Fruit fly (Drosophila melanogaster) whole organism, embryonic: ENCODE measurements around the gene CG34293.

Experiments
- BEAF-32 ChIP-seq: fragments of 200-800 bp; sonication (Bioruptor generic); optimal IDR thresholded peaks from 3 replicates; lab custom pipeline; 2017; ENCODE audit warnings: missing biosample characterization, missing genetic modification characterization, mild to moderate bottlenecking, moderate library complexity, missing genetic modification reagents
- Bgb ChIP-seq: fragments of 200-800 bp; sonication (Bioruptor generic); IDR thresholded peaks from 2 replicates; pipeline ENCODE4 v1.3.6; 2022; ENCODE audit warnings: missing biosample characterization, missing genetic modification characterization; ENCODE audit not compliant: partially characterized antibody
- BtbVII ChIP-seq: fragments of 200-800 bp; sonication (Bioruptor generic); optimal IDR thresholded peaks from 3 replicates; lab custom pipeline; 2017; ENCODE audit warnings: missing biosample characterization, mild to moderate bottlenecking, missing genetic modification characterization
- CG11247 ChIP-seq: fragments of 200-800 bp; sonication (Bioruptor generic); IDR thresholded peaks from 2 replicates; pipeline ENCODE4 v1.3.6; 2022; ENCODE audit warnings: missing biosample characterization, missing genetic modification characterization
- CG11504 ChIP-seq: fragments of 200-800 bp; sonication (Bioruptor generic); optimal IDR thresholded peaks from 3 replicates; lab custom pipeline; 2019; ENCODE audit warnings: missing biosample characterization, mild to moderate bottlenecking, missing genetic modification characterization, moderate library complexity
- CG11695 ChIP-seq: fragments of 200-800 bp; sonication (Bioruptor generic); IDR thresholded peaks from 3 replicates; pipeline ENCODE4 v1.3.6; 2022; ENCODE audit warnings: missing biosample characterization, missing genetic modification characterization
- CG12769 ChIP-seq: fragments of 200-800 bp; sonication (Bioruptor generic); optimal IDR thresholded peaks from 2 replicates; lab custom pipeline; 2019; ENCODE audit warnings: missing biosample characterization, mild to moderate bottlenecking, missing genetic modification characterization, moderate library complexity
- CG13624 ChIP-seq: fragments of 200-800 bp; sonication (Bioruptor generic); optimal IDR thresholded peaks from 2 replicates; lab custom pipeline; 2016; ENCODE audit warnings: missing biosample characterization, missing genetic modification characterization
- CG14710 ChIP-seq: fragments of 200-800 bp; sonication (Bioruptor generic); optimal IDR thresholded peaks from 3 replicates; lab custom pipeline; 2019; ENCODE audit warnings: missing biosample characterization, mild to moderate bottlenecking, missing genetic modification characterization, moderate library complexity
- CG16815 ChIP-seq: fragments of 200-800 bp; sonication (Bioruptor generic); optimal IDR thresholded peaks from 3 replicates; lab custom pipeline; 2017; ENCODE audit warnings: missing biosample characterization, mild to moderate bottlenecking, missing genetic modification characterization
- CG17359 ChIP-seq: fragments of 200-800 bp; sonication (Bioruptor generic); optimal IDR thresholded peaks from 3 replicates; lab custom pipeline; 2018; ENCODE audit warnings: missing biosample characterization, mild to moderate bottlenecking, missing genetic modification characterization, moderate library complexity
- CG2678 ChIP-seq: fragments of 200-800 bp; sonication (Bioruptor generic); optimal IDR thresholded peaks from 3 replicates; lab custom pipeline; 2019; ENCODE audit warnings: missing biosample characterization, mild to moderate bottlenecking, missing genetic modification characterization, moderate library complexity
- CG2712 ChIP-seq: fragments of 200-800 bp; optimal IDR thresholded peaks from 3 replicates; lab custom pipeline; 2019; ENCODE audit warnings: missing biosample characterization, mild to moderate bottlenecking, missing genetic modification characterization, moderate library complexity
- CG3838 ChIP-seq: fragments of 200-800 bp; sonication (Bioruptor generic); optimal IDR thresholded peaks from 3 replicates; lab custom pipeline; 2016; ENCODE audit warnings: missing biosample characterization, missing genetic modification characterization
- CG7357 ChIP-seq: fragments of 200-800 bp; sonication (Bioruptor generic); IDR thresholded peaks from 3 replicates; pipeline ENCODE4 v1.3.6; 2022; ENCODE audit warnings: missing biosample characterization, missing genetic modification characterization
- CG7786 ChIP-seq: fragments of 200-800 bp; sonication (Bioruptor generic); optimal IDR thresholded peaks from 2 replicates; lab custom pipeline; 2016; ENCODE audit warnings: missing biosample characterization, missing genetic modification characterization
- CG7963 ChIP-seq: fragments of 200-800 bp; sonication (Bioruptor generic); IDR thresholded peaks from 3 replicates; pipeline ENCODE4 v1.3.6; 2022; ENCODE audit warnings: missing biosample characterization, missing genetic modification characterization; ENCODE audit not compliant: partially characterized antibody
- CG8290 ChIP-seq, 3 experiments: fragments of 200-800 bp; sonication (Bioruptor generic); optimal IDR thresholded peaks; 2 replicates each; lab custom pipeline; 2016 to 2019; ENCODE audit warnings: missing biosample characterization in 3 of 3, missing genetic modification characterization in 3 of 3, mild to moderate bottlenecking in 2 of 3, moderate library complexity in 1 of 3
- CG8944 ChIP-seq: fragments of 200-800 bp; sonication (Bioruptor generic); optimal IDR thresholded peaks from 3 replicates; lab custom pipeline; 2016; ENCODE audit warnings: missing biosample characterization, missing genetic modification characterization
- CTCF ChIP-seq: fragments of 200-800 bp; sonication (Bioruptor generic); optimal IDR thresholded peaks from 2 replicates; lab custom pipeline; 2017; ENCODE audit warnings: missing biosample characterization, mild to moderate bottlenecking, missing genetic modification characterization, moderate library complexity
- CoRest ChIP-seq: fragments of 200-800 bp; sonication (Bioruptor generic); optimal IDR thresholded peaks from 3 replicates; lab custom pipeline; 2018; ENCODE audit warnings: missing biosample characterization, mild to moderate bottlenecking, missing genetic modification characterization, moderate library complexity
- Dbx ChIP-seq: fragments of 200-800 bp; sonication (Bioruptor generic); IDR thresholded peaks from 3 replicates; pipeline ENCODE4 v1.3.6; 2022; ENCODE audit warnings: missing biosample characterization, missing genetic modification characterization
- Dip3 ChIP-seq: fragments of 200-800 bp; sonication (Bioruptor generic); optimal IDR thresholded peaks from 3 replicates; lab custom pipeline; 2016; ENCODE audit warnings: missing biosample characterization, missing genetic modification characterization
- H2.0 ChIP-seq: fragments of 200-800 bp; sonication (Bioruptor generic); IDR thresholded peaks from 2 replicates; pipeline ENCODE4 v1.3.6; 2022; ENCODE audit warnings: missing biosample characterization, missing genetic modification characterization
- Hmr ChIP-seq: fragments of 200-800 bp; sonication (Bioruptor generic); optimal IDR thresholded peaks from 3 replicates; lab custom pipeline; 2017; ENCODE audit warnings: mild to moderate bottlenecking, missing biosample characterization, missing genetic modification reagents, missing genetic modification characterization
- Neu2 ChIP-seq: fragments of 200-800 bp; sonication (Bioruptor generic); optimal IDR thresholded peaks from 3 replicates; lab custom pipeline; 2016; ENCODE audit warnings: missing biosample characterization, missing genetic modification characterization, borderline replicate concordance
- Pdp1 ChIP-seq, 2 experiments: fragments of 200-800 bp; sonication (Bioruptor generic); optimal IDR thresholded peaks; 3 replicates each; lab custom pipeline; 2016; ENCODE audit warnings: missing biosample characterization in 2 of 2, missing genetic modification characterization in 2 of 2, mild to moderate bottlenecking in 1 of 2, moderate library complexity in 1 of 2
- Poxn ChIP-seq: fragments of 200-800 bp; sonication (Bioruptor generic); IDR thresholded peaks from 2 replicates; pipeline ENCODE4 v1.3.6; 2022; ENCODE audit warnings: missing biosample characterization, missing genetic modification characterization
- Rfx ChIP-seq: fragments of 200-800 bp; sonication (Bioruptor generic); IDR thresholded peaks from 2 replicates; pipeline ENCODE4 v1.3.6; 2022; ENCODE audit warnings: missing biosample characterization, missing genetic modification characterization
- Sin3A ChIP-seq: fragments of >200 bp; optimal IDR thresholded peaks from 2 replicates; lab custom pipeline; 2018
- Xrp1 ChIP-seq: fragments of 200-800 bp; sonication (Bioruptor generic); IDR thresholded peaks from 2 replicates; pipeline ENCODE4 v1.3.6; 2022; ENCODE audit warnings: missing biosample characterization, missing genetic modification characterization
- cg ChIP-seq: fragments of 200-800 bp; sonication (Bioruptor generic); optimal IDR thresholded peaks from 3 replicates; lab custom pipeline; 2019; ENCODE audit warnings: missing biosample characterization, mild to moderate bottlenecking, missing genetic modification characterization, moderate library complexity
- emc ChIP-seq: fragments of 200-800 bp; sonication (Bioruptor generic); optimal IDR thresholded peaks from 2 replicates; lab custom pipeline; 2016; ENCODE audit warnings: missing biosample characterization, missing genetic modification characterization
- esg ChIP-seq: fragments of 200-800 bp; sonication (Bioruptor generic); conservative IDR thresholded peaks from 2 replicates; pipeline ENCODE4 v1.3.6; 2022; ENCODE audit warnings: missing biosample characterization, missing genetic modification characterization
- fd102C ChIP-seq: fragments of 200-800 bp; sonication (Bioruptor generic); optimal IDR thresholded peaks from 2 replicates; lab custom pipeline; 2018; ENCODE audit warnings: missing biosample characterization, mild to moderate bottlenecking, missing genetic modification characterization, moderate library complexity
- gem ChIP-seq: fragments of 200-800 bp; sonication (Bioruptor generic); optimal IDR thresholded peaks from 2 replicates; lab custom pipeline; 2019; ENCODE audit warnings: missing biosample characterization, mild to moderate bottlenecking, missing genetic modification characterization, moderate library complexity
- grau ChIP-seq: fragments of 200-800 bp; optimal IDR thresholded peaks from 3 replicates; lab custom pipeline; 2019; ENCODE audit warnings: missing biosample characterization, mild to moderate bottlenecking, missing genetic modification characterization, moderate library complexity
- lola ChIP-seq, 3 experiments: fragments of >200 bp in 2 of 3; fragments of 200-800 bp in 1 of 3; sonication (Bioruptor generic) in 1 of 3; optimal IDR thresholded peaks; 2 replicates each; lab custom pipeline; 2017 to 2019; ENCODE audit warnings: missing biosample characterization in 3 of 3, missing genetic modification characterization in 3 of 3, mild to moderate bottlenecking in 1 of 3, moderate library complexity in 1 of 3
- luna ChIP-seq: fragments of 200-800 bp; sonication (Bioruptor generic); optimal IDR thresholded peaks from 2 replicates; lab custom pipeline; 2016; ENCODE audit warnings: missing biosample characterization, missing genetic modification characterization
- onecut ChIP-seq: fragments of 200-800 bp; sonication (Bioruptor generic); IDR thresholded peaks from 2 replicates; pipeline ENCODE4 v1.3.6; 2022; ENCODE audit warnings: missing biosample characterization, missing genetic modification characterization
- phol ChIP-seq: fragments of 200-800 bp; sonication (Bioruptor generic); optimal IDR thresholded peaks from 3 replicates; lab custom pipeline; 2018; ENCODE audit warnings: missing biosample characterization, mild to moderate bottlenecking, missing genetic modification characterization, moderate library complexity
- ro ChIP-seq: fragments of 200-800 bp; sonication (Bioruptor generic); IDR thresholded peaks from 2 replicates; pipeline ENCODE4 v1.3.6; 2022; ENCODE audit warnings: missing biosample characterization, missing genetic modification characterization
- run ChIP-seq: fragments of 200-800 bp; sonication (Bioruptor generic); optimal IDR thresholded peaks from 3 replicates; lab custom pipeline; 2018; ENCODE audit warnings: missing biosample characterization, mild to moderate bottlenecking, missing genetic modification characterization
- sc ChIP-seq, 3 experiments: fragments of >200 bp in 2 of 3; fragments of 200-800 bp in 1 of 3; sonication (Bioruptor generic) in 1 of 3; optimal IDR thresholded peaks; 2 replicates in 2 of 3; 3 replicates in 1 of 3; lab custom pipeline; 2017; ENCODE audit warnings: mild to moderate bottlenecking in 1 of 3, missing biosample characterization in 1 of 3, missing genetic modification characterization in 1 of 3, missing genetic modification reagents in 1 of 3
- sens ChIP-seq: fragments of 200-800 bp; sonication (Bioruptor generic); peaks from one replicate; lab custom pipeline; 2016; ENCODE audit warnings: missing biosample characterization, missing genetic modification characterization
- sens-2 ChIP-seq: fragments of 200-800 bp; sonication (Bioruptor generic); IDR thresholded peaks from 2 replicates; pipeline ENCODE4 v1.3.6; 2022; ENCODE audit warnings: missing biosample characterization, missing genetic modification characterization
- shn ChIP-seq: fragments of 200-800 bp; sonication (Bioruptor generic); optimal IDR thresholded peaks from 3 replicates; lab custom pipeline; 2016; ENCODE audit warnings: missing biosample characterization, missing genetic modification characterization
- wor ChIP-seq: fragments of 200-800 bp; sonication (Bioruptor generic); IDR thresholded peaks from 2 replicates; pipeline ENCODE4 v1.3.6; 2022; ENCODE audit warnings: missing biosample characterization, missing genetic modification characterization
- zfh1 ChIP-seq: fragments of 200-800 bp; sonication (Bioruptor generic); IDR thresholded peaks from 3 replicates; pipeline ENCODE4 v1.3.6; 2022; ENCODE audit warnings: missing biosample characterization, missing genetic modification characterization

The CG34293 gene

DNA sequence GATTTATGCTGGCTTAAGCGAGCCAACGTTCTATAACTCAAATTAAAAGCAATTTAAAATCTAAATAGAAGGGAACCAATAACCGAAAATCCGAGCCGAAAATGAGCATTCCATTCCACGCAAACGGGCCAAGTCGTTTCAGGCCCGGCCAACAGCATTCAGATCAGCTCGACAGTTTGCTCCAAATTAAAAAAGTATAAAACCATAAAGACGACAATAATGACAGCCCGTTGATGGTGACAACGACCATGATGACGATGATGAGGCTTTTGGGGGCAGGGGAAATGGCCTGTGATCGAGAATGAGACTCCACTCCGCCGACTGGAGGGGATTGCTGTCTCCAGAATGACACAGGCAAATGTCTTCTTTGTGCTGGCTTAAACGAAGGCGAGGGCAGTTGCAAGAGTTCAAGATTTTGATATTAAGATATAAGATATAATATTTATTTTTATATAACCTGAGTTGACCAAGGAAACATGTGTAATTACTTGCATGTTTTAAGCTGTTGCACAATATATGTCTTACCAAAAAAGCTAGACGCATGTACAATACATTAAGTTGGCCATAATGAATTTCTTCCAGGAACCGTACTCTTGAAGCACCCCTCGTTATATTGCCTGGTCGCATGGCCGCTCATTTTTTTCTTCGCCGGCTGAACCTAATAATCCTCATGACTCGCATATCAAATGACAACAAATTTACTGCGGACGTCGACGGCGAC, 39.5 kb upstream of the CG34293 start (continued):
- no peak for TF ChIP-seq sens-2
- TF ChIP-seq CG7963 (GFP tag; lab: Robert Waterston, UW), result no peak
- no peak for TF ChIP-seq CG7786 (GFP tag; lab: Kevin White, UChicago)
- no peak for TF ChIP-seq fd102C (GFP tag; lab: Kevin White, UChicago)
- TF ChIP-seq CG14710 (tag; lab: Kevin White, UChicago), result peak; percentile 50
- TF ChIP-seq BEAF-32 (GFP tag; lab: Kevin White, UChicago), result no peak
- peak; percentile 50 for TF ChIP-seq CG11504
- TF ChIP-seq BtbVII, result no peak
- TF ChIP-seq lola (GFP tag; optimal IDR thresholded peaks at IDR 0.05; lab: Kevin White, UChicago), result peak in 1 of 3 experiments; percentile 41
- TF ChIP-seq zfh1 (GFP tag; lab: Robert Waterston, UW), result peak; percentile 56; the same call in 1 of the 3 replicates
- no peak for TF ChIP-seq Rfx (GFP tag; lab: Robert Waterston, UW)
- no peak for TF ChIP-seq Sin3A (lab: Kevin White, UChicago)
- TF ChIP-seq Dbx (GFP tag; lab: Robert Waterston, UW), result no peak
- no peak for TF ChIP-seq H2.0 (GFP tag; lab: Robert Waterston, UW)
- peak; percentile 31 for TF ChIP-seq CG2678 (tag; lab: Kevin White, UChicago)
- TF ChIP-seq Poxn (GFP tag; lab: Robert Waterston, UW), result no peak
- no peak for TF ChIP-seq CG8944 (GFP tag; lab: Kevin White, UChicago)
- TF ChIP-seq Neu2 (GFP tag; lab: Kevin White, UChicago), result no peak
- TF ChIP-seq esg (GFP tag; lab: Robert Waterston, UW), result no peak
- no peak for TF ChIP-seq CG16815 (GFP tag; lab: Kevin White, UChicago)
- no peak for TF ChIP-seq onecut
- TF ChIP-seq sc (optimal IDR thresholded peaks at IDR 0.05; lab: Kevin White, UChicago), result no peak
- TF ChIP-seq sc (GFP tag; optimal IDR thresholded peaks at IDR 0.05; lab: Kevin White, UChicago), result no peak
- TF ChIP-seq Xrp1 (GFP tag; lab: Robert Waterston, UW), result peak; percentile 45; the same call in 1 of the 2 replicates
- TF ChIP-seq CG11695, result 0 out of 3 replicates have a peak, but pooled peaks have one; percentile 27
- TF ChIP-seq CG12769 (tag; lab: Kevin White, UChicago), result no peak
- no peak for TF ChIP-seq CG17359 (tag; lab: Kevin White, UChicago)
- TF ChIP-seq gem, result peak; percentile 47
- TF ChIP-seq shn (GFP tag; lab: Kevin White, UChicago), result no peak
- TF ChIP-seq CG2712 (tag; lab: Kevin White, UChicago), result peak; percentile 66
- peak; percentile 55 for TF ChIP-seq phol (tag; lab: Kevin White, UChicago)
- TF ChIP-seq Bgb (GFP tag; lab: Robert Waterston, UW), result no peak
- TF ChIP-seq CG7357 (GFP tag; lab: Robert Waterston, UW), result 0 out of 3 replicates have a peak, but pooled peaks have one; percentile 27
- TF ChIP-seq Dip3, result no peak
- TF ChIP-seq CG3838 (GFP tag; lab: Kevin White, UChicago), result no peak
- TF ChIP-seq sens, result no peak
- no peak for TF ChIP-seq emc (GFP tag; lab: Kevin White, UChicago)
- TF ChIP-seq Pdp1 (GFP tag; optimal IDR thresholded peaks at IDR 0.05; lab: Kevin White, UChicago), result no peak
- TF ChIP-seq CG13624, result no peak
- no peak for TF ChIP-seq Hmr (GFP tag; lab: Kevin White, UChicago)
- TF ChIP-seq CG8290 (GFP tag; optimal IDR thresholded peaks at IDR 0.05; lab: Kevin White, UChicago), result no peak
- TF ChIP-seq CG8290 (tag; optimal IDR thresholded peaks at IDR 0.05; lab: Kevin White, UChicago), result no peak
- no peak for TF ChIP-seq CTCF
- no peak for TF ChIP-seq CoRest (tag; lab: Kevin White, UChicago)
- TF ChIP-seq grau (tag; lab: Kevin White, UChicago), result peak; percentile 19
- TF ChIP-seq luna (GFP tag; lab: Kevin White, UChicago), result no peak
- peak; percentile 12; the same call in 1 of the 2 replicates for TF ChIP-seq wor (GFP tag; lab: Robert Waterston, UW)
- no peak for TF ChIP-seq cg (GFP tag; lab: Kevin White, UChicago)
- TF ChIP-seq ro (GFP tag; lab: Robert Waterston, UW), result no peak
- TF ChIP-seq run (tag; lab: Kevin White, UChicago), result no peak
- TF ChIP-seq CG11247 (GFP tag; lab: Robert Waterston, UW), result no peak
